Fruit fly (Drosophila melanogaster): ENCODE data around the gene CG10353.

CG10353 gene

DNA sequence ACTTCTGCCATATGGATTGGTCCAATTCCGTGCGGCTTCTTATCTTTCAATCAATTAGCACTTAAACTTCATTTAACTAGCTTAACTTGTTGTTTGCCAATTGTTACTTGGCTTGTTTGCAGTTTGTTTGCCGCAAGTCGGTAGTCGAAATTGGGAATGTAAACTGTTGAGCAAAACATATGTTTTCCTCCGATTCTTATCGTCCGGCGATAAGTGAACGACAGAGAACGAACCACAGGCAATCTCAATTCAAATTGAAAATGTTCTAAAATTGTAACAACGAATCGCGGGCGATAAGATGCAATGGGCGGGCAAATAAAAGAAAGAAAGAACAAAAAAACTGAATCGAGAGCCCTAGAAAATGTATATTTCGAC is 28.5 kb downstream of the CG10353 start:
- no peak for TF ChIP-seq EcR (GFP tag; optimal IDR thresholded peaks at IDR 0.05)
- no peak for TF ChIP-seq psq (optimal IDR thresholded peaks at IDR 0.05)
- TF ChIP-seq usp (GFP tag; optimal IDR thresholded peaks at IDR 0.05): no peak
- TF ChIP-seq Dll (optimal IDR thresholded peaks at IDR 0.05): no peak

DNA sequence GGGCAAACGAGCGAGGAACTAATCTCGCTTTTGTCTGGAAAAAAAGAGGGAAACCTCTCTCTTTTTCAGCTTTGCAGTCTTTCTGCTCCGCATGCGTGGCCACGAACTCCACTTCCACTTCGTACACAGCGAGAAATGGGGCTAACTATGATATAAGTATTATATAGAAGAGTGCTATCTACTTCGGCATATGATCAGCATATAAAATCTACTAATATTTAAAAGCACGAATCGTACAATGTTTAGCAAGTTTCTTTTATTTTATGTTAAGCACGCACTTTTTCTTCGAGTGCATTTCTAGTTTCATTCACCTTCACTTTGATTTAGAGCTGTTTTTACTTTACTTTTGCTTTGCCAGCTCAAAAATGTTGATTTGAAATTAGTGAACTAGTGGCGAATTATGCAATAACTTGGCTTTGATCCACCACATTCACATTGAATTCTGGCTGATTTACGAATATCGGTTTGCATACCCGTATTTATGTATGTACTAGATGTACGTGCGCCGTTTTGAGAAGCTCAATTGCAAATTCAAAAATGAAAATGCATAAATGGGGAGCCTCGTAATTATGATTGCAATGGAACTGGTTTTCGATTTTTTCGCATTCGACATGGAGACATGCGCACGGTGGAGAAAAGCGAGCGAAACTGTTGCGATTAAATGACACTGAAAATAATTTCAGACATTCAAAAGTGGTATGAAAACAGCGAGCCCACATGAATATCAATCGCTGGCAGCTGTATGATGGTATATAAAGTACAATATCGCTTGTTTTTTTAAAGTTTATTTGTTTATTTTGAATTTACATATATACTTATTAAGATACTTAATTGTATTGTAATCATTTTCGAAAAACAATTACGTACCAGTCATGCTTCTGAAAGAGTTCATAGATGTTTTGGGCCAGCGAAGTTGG is 29.2 kb downstream of the CG10353 start:
- TF ChIP-seq psq (optimal IDR thresholded peaks at IDR 0.05): no peak
- no peak for TF ChIP-seq Dll (optimal IDR thresholded peaks at IDR 0.05)
- no peak for TF ChIP-seq pan (optimal IDR thresholded peaks at IDR 0.05)
- TF ChIP-seq CG8478 (optimal IDR thresholded peaks at IDR 0.05): no peak
- no peak for TF ChIP-seq usp (GFP tag; optimal IDR thresholded peaks at IDR 0.05)
- TF ChIP-seq EcR (GFP tag; optimal IDR thresholded peaks at IDR 0.05): no peak

DNA sequence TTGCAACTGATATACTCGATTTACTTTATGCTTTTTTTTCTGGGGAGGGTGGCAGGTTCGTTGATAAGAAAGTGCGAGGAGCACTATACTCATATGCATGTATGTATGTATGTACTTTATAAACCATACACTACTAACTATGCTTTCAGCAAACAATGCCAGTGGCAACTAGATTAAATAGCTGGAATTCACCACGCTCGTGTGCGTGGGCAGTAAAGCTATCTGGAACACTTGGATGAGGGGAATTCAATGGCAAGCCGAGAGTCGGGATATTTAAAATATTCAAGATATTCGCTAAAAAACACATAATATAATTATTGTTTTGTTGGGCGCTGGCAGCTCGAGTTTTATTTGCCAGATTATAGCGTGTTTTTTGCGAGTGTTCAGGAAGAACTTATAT is 30.1 kb downstream of the CG10353 start:
- TF ChIP-seq pan (optimal IDR thresholded peaks at IDR 0.05): no peak
- no peak for TF ChIP-seq usp (GFP tag; optimal IDR thresholded peaks at IDR 0.05)
- no peak for TF ChIP-seq EcR (GFP tag; optimal IDR thresholded peaks at IDR 0.05)
- TF ChIP-seq CG8478 (optimal IDR thresholded peaks at IDR 0.05): no peak
- TF ChIP-seq Dll (optimal IDR thresholded peaks at IDR 0.05): no peak
- TF ChIP-seq psq (optimal IDR thresholded peaks at IDR 0.05): no peak

DNA sequence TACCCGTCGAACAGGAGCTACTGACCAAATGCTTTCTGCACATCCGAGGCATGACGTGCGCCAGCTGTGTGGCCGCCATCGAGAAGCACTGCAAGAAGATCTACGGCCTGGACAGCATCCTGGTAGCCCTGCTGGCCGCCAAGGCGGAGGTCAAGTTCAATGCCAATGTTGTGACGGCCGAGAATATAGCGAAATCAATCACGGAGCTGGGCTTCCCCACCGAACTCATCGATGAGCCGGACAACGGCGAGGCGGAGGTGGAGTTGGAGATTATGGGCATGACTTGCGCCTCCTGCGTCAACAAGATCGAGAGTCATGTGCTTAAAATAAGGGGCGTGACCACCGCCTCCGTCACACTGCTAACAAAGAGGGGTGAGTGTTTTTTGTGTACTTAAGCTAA is 31.0 kb downstream of the CG10353 start:
- no peak for TF ChIP-seq Dll (optimal IDR thresholded peaks at IDR 0.05)
- TF ChIP-seq psq (optimal IDR thresholded peaks at IDR 0.05): no peak
- no peak for TF ChIP-seq pan (optimal IDR thresholded peaks at IDR 0.05)
- no peak for TF ChIP-seq EcR (GFP tag; optimal IDR thresholded peaks at IDR 0.05)
- TF ChIP-seq CG8478 (optimal IDR thresholded peaks at IDR 0.05): no peak
- no peak for TF ChIP-seq usp (GFP tag; optimal IDR thresholded peaks at IDR 0.05)

DNA sequence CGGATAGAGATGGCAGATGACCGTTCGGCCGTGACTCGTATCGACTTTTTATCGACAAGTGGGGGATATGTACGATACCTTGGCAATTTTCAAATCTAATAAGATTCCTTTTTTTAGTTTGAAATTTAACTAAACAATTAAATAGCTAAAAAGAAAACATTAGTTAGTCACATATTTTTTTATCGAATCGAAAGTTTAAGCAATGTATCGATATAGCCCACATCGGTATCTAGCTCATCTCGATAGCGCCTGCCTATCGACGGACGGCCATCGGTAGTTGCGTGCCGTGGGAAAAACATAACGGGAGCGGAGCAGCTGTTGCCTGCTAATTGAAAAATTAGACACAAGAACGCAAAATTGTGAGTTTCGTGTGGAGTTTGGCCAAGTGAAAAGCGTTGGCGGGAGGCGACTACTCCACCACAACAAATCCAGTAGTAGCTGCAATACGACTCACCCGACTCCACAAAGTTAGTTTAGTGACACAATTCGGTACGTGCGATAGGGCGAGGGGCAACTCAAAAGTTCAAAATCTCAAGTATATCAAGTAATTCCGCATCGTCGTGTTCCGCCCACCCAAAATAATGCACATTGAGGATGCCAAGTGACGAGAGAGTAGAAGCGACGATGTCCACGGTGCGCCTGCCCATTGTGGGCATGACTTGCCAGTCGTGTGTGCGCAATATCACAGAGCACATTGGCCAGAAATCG is 32.0 kb downstream of the CG10353 start, which contains the start of the genes CG10347 and ATP7:
CG10347 (minus strand) TSS at position 174 of the 708 bp plus-strand sequence.
ATP7 (plus strand) TSS at position 265 of the 708 bp plus-strand sequence.
- TF ChIP-seq psq (optimal IDR thresholded peaks at IDR 0.05): no peak
- no peak for TF ChIP-seq pan (optimal IDR thresholded peaks at IDR 0.05)
- TF ChIP-seq CG8478 (optimal IDR thresholded peaks at IDR 0.05): no peak
- TF ChIP-seq usp (GFP tag; optimal IDR thresholded peaks at IDR 0.05): no peak
- TF ChIP-seq Dll (optimal IDR thresholded peaks at IDR 0.05): no peak
- TF ChIP-seq EcR (GFP tag; optimal IDR thresholded peaks at IDR 0.05): no peak

DNA sequence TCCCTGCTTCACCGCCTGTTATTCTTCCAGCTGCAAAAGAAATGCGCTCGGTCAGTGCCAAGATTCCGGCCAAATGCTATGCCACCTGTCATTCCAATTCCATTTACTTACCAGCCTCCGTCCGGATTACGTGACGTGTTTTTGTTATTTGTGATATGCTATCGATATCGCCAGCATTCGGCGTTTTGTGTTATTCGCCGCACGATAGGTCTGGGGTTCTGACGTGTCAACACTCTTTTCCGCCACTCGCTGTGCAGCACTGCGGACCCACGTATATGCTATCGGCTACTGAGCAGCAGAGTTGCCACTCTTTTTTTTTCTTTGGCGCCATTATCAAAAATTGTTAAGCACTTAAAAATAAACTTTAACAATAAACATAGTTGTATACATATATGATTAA is 34.7 kb downstream of the CG10353 start, which contains the start of gene p24-1:
p24-1 (minus strand) TSS at position 221 of the 400 bp plus-strand sequence.
- TF ChIP-seq usp (GFP tag; optimal IDR thresholded peaks at IDR 0.05): no peak
- no peak for TF ChIP-seq Dll (optimal IDR thresholded peaks at IDR 0.05)
- TF ChIP-seq CG8478 (optimal IDR thresholded peaks at IDR 0.05): no peak
- TF ChIP-seq EcR (GFP tag; optimal IDR thresholded peaks at IDR 0.05): no peak
- no peak for TF ChIP-seq pan (optimal IDR thresholded peaks at IDR 0.05)
- no peak for TF ChIP-seq psq (optimal IDR thresholded peaks at IDR 0.05)

DNA sequence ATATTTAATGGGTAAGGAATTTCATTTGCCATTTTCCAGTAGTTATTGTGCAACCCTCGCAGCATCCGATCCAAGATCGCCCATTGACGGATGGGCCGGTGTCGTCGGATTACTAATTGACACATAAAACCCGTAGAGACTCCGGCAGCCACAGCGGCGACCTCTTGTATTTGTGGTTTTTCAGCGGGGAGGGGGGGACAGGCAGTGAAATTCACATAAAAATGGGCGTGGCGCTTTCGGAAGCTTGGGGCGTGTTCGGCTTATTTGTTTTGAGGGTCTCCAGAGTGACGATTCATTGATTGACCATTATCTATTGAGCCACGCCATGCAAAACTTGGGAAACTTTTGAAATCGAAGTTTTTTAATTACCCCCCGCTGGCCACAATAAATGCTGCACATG is 37.7 kb downstream of the CG10353 start:
- TF ChIP-seq psq (optimal IDR thresholded peaks at IDR 0.05) (no peak), usp (GFP tag; optimal IDR thresholded peaks at IDR 0.05) (no peak), CG8478 (optimal IDR thresholded peaks at IDR 0.05) (no peak), EcR (GFP tag; optimal IDR thresholded peaks at IDR 0.05) (no peak), pan (optimal IDR thresholded peaks at IDR 0.05) (no peak), Dll (optimal IDR thresholded peaks at IDR 0.05) (no peak)

DNA sequence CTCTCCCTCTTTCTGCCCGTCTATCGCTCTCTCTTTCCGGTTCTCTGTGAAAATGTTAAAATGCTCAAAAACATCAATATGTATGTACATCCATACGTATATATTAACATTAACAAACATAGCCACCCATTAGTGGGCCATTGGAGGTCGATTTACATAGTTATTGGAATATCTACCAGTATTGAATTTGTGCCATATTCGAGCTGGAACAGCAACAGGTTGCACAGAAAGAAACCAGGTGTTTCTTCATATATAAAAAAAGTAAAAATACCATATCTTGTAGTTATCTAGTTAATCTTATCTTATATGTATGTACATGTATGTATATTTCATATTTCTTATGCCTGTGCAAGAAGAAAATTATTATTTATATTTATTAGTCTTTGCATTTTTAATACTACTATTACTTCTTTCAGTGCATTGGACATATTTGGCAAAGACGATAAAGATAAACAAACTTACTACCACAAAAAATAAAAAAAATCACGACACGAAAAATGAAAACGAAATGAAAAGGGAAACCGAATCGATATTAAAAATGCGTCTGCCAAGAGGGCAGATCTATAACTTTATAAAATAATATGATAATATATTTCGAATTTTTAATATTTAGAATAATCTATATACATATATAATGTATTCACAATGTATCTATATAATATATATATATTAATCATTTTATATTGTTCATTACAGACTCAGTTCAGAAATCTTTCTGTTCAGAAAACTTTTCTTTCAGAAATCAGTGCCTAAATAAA is 38.3 kb downstream of the CG10353 start:
- TF ChIP-seq Dll (optimal IDR thresholded peaks at IDR 0.05): no peak
- no peak for TF ChIP-seq pan (optimal IDR thresholded peaks at IDR 0.05)
- TF ChIP-seq psq (optimal IDR thresholded peaks at IDR 0.05): no peak
- no peak for TF ChIP-seq CG8478 (optimal IDR thresholded peaks at IDR 0.05)
- no peak for TF ChIP-seq EcR (GFP tag; optimal IDR thresholded peaks at IDR 0.05)
- no peak for TF ChIP-seq usp (GFP tag; optimal IDR thresholded peaks at IDR 0.05)

DNA sequence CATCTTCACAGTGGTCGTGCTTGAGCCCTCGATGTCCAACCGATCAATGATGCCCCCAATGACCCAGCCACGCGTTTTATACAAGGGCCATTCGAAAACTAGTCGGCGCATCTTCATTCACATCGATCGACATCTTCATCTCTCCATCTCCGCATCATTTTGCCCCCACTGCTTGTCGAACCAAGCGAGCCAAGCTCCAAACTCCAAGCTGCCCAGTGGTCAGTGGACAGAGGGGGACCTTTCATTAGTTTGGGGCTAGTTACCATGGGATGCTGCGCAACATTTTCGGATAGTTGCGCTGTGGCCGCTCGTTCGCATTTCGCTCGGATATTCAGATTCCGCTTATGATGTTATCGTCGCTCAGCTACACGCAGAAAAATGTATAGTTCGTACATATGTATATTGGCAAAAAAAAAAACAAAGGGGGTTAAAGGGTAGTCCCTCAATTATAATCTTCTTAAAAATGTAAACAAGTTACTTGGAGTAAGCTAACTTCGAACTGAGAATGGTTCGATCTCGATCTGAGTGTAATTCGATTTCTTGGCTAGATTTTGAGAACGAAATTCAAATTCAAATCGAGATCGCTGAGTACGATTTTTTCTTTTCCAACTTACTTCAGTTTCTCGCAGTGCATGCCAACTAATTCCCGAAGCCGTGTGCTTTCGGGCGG is 40.8 kb downstream of the CG10353 start, which contains the start of gene CG15740:
CG15740 (minus strand) TSS at position 51 of the 670 bp plus-strand sequence.
- TF ChIP-seq usp (GFP tag; optimal IDR thresholded peaks at IDR 0.05) (no peak), CG8478 (optimal IDR thresholded peaks at IDR 0.05) (no peak), Dll (optimal IDR thresholded peaks at IDR 0.05) (no peak), pan (optimal IDR thresholded peaks at IDR 0.05) (no peak), psq (optimal IDR thresholded peaks at IDR 0.05) (no peak), EcR (GFP tag; optimal IDR thresholded peaks at IDR 0.05) (no peak)

DNA sequence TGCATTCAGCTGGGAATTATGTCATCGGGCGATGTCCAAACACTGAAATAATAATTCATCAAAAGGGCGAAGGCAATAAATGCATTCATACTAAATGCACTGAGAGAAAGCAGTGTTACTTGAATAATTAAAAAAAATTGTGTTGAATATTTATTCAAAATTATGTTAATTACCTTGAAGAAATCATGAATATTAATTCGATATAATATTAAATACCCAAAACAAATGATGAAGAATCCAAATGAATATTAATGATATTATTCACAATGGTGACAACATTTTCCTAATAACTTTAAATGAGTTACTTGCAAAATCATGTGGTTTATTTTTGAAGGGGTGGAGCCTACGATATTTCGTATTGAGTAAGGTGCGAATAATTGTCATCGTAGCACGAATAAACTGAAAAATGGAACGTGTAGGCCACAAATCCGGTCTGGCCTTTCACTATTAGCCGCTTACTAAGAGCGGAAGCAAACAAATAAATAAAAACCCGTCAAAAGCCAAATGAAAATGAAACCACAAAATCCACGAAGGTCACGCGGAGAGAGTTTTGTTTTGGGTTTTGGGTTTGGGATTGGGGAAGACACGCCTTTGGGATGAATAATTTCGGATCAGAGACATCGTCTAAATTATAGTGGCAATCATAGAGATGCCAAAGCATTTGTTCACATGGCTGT is 45.1 kb downstream of the CG10353 start:
- TF ChIP-seq EcR (GFP tag; optimal IDR thresholded peaks at IDR 0.05) (no peak), Dll (optimal IDR thresholded peaks at IDR 0.05) (no peak), pan (optimal IDR thresholded peaks at IDR 0.05) (no peak), CG8478 (optimal IDR thresholded peaks at IDR 0.05) (no peak), usp (GFP tag; optimal IDR thresholded peaks at IDR 0.05) (no peak), psq (optimal IDR thresholded peaks at IDR 0.05) (no peak)
